Worm (Caenorhabditis elegans) whole organism, L4 larva: ENCODE measurements around the gene pas-6.

Experiments used
- D1046.2 ChIP-seq: fragments of 200-800 bp; sonication (Bioruptor generic); IDR thresholded peaks from 2 replicates; pipeline ENCODE4 v1.3.6; 2022; ENCODE audit warnings: missing genetic modification characterization, missing compliant biosample characterization
- F44E2.7 ChIP-seq: fragments of 200-800 bp; sonication (Bioruptor generic); IDR thresholded peaks from 2 replicates; pipeline ENCODE4 v2.1.2; 2022; ENCODE audit warnings: missing genetic modification characterization, missing compliant biosample characterization
- R02D3.7 ChIP-seq: fragments of 150-350 bp; sonication (generic microtip); optimal IDR thresholded peaks from 3 replicates; lab custom pipeline; 2014; ENCODE audit warnings: missing biosample characterization, missing genetic modification characterization
- egl-27 ChIP-seq: sonication (generic microtip); optimal IDR thresholded peaks from 3 replicates; lab custom pipeline; 2017; ENCODE audit warnings: missing biosample characterization, missing genetic modification reagents, missing genetic modification characterization
- lin-1 ChIP-seq: fragments of 200-800 bp; sonication (Bioruptor generic); IDR thresholded peaks from 2 replicates; pipeline ENCODE4 v1.3.6; 2022; ENCODE audit warnings: missing genetic modification reagents, missing genetic modification characterization, missing compliant biosample characterization
- lin-29 ChIP-seq: fragments of 200-800 bp; sonication (Bioruptor generic); IDR thresholded peaks from 2 replicates; pipeline ENCODE4 v1.3.6; 2022; ENCODE audit warnings: missing genetic modification reagents, missing genetic modification characterization, missing compliant biosample characterization
- lsy-2 ChIP-seq, 2 experiments: fragments of 150-350 bp in 1 of 2; sonication (generic microtip) in 1 of 2; optimal IDR thresholded peaks; 2 replicates each; lab custom pipeline; 2014 to 2017; ENCODE audit warnings: missing biosample characterization in 2 of 2, missing genetic modification characterization in 2 of 2
- nhr-41 ChIP-seq: fragments of 200-800 bp; sonication (Bioruptor generic); IDR thresholded peaks from 2 replicates; pipeline ENCODE4 v1.3.6; 2022; ENCODE audit warnings: missing genetic modification reagents, missing genetic modification characterization, missing compliant biosample characterization
- nhr-76 ChIP-seq: fragments of 150-350 bp; optimal IDR thresholded peaks from 2 replicates; lab custom pipeline; 2014; ENCODE audit warnings: missing biosample characterization, missing genetic modification characterization
- pha-4 ChIP-seq, 2 experiments: fragments of 150-350 bp in 1 of 2; fragments of 200-800 bp in 1 of 2; sonication (Bioruptor generic) in 1 of 2; IDR thresholded peaks in 1 of 2; optimal IDR thresholded peaks in 1 of 2; 2 replicates each; pipeline versions ENCODE4 v1.3.6 to Lab custom; 2014 to 2022; ENCODE audit warnings: missing genetic modification characterization in 2 of 2, missing genetic modification reagents in 2 of 2, missing biosample characterization in 1 of 2, missing compliant biosample characterization in 1 of 2
- skn-1 ChIP-seq: fragments of 150-350 bp; optimal IDR thresholded peaks from 2 replicates; lab custom pipeline; 2014; ENCODE audit warnings: missing biosample characterization, missing genetic modification characterization
- zfp-2 ChIP-seq: sonication (generic microtip); optimal IDR thresholded peaks from 2 replicates; lab custom pipeline; 2016; ENCODE audit warnings: mild to moderate bottlenecking, missing genetic modification characterization, missing compliant biosample characterization

- no peak for TF ChIP-seq pha-4 (GFP tag; IDR thresholded peaks at IDR 0.05; lab: Robert Waterston, UW)
- TF ChIP-seq pha-4 (tag; optimal IDR thresholded peaks at IDR 0.05; lab: Kevin White, UChicago), result no peak
- TF ChIP-seq R02D3.7 (tag; lab: Kevin White, UChicago), result no peak
- TF ChIP-seq skn-1, result no peak
- no peak for TF ChIP-seq D1046.2 (GFP tag; lab: Robert Waterston, UW)
- TF ChIP-seq lsy-2 (tag; optimal IDR thresholded peaks at IDR 0.05; lab: Kevin White, UChicago), result no peak
- no peak for TF ChIP-seq nhr-76
- TF ChIP-seq lin-29 (GFP tag; lab: Robert Waterston, UW), result no peak
- no peak for TF ChIP-seq egl-27 (tag; lab: Kevin White, UChicago)
- no peak for TF ChIP-seq lin-1 (GFP tag; lab: Robert Waterston, UW)
- TF ChIP-seq F44E2.7 (GFP tag; lab: Robert Waterston, UW), result no peak
- TF ChIP-seq nhr-41, result no peak
- TF ChIP-seq zfp-2 (tag; lab: Kevin White, UChicago), result no peak
These were observed 35.9 kb upstream of the pas-6 start, which contains the start of gene memb-2 for ce11 chrV:5620040-5620439.
